Fruit fly (Drosophila melanogaster) whole organism, embryonic: ENCODE data around the gene Zpr1.
A peak's percentile ranks its signal among the peaks of the same experiment; 100 is the strongest.

Source experiments
- Asciz ChIP-seq: fragments of 200-800 bp; sonication (Bioruptor generic); optimal IDR thresholded peaks from 2 replicates; lab custom pipeline; 2017; ENCODE audit warnings: missing biosample characterization, mild to moderate bottlenecking, missing genetic modification characterization, missing genetic modification reagents
- Bdp1 ChIP-seq: fragments of 200-800 bp; sonication (Bioruptor generic); optimal IDR thresholded peaks from 3 replicates; lab custom pipeline; 2016; ENCODE audit warnings: missing biosample characterization, missing genetic modification characterization
- Bgb ChIP-seq: fragments of 200-800 bp; sonication (Bioruptor generic); IDR thresholded peaks from 2 replicates; pipeline ENCODE4 v1.3.6; 2022; ENCODE audit warnings: missing biosample characterization, missing genetic modification characterization; ENCODE audit not compliant: partially characterized antibody
- CG14965 ChIP-seq: fragments of 200-800 bp; sonication (Bioruptor generic); optimal IDR thresholded peaks from 2 replicates; lab custom pipeline; 2016; ENCODE audit warnings: missing biosample characterization, missing genetic modification characterization, borderline replicate concordance
- CG15011 ChIP-seq: fragments of 200-800 bp; sonication (Bioruptor generic); optimal IDR thresholded peaks from 3 replicates; lab custom pipeline; 2018; ENCODE audit warnings: missing biosample characterization, mild to moderate bottlenecking, missing genetic modification characterization
- CG1529 ChIP-seq: fragments of 200-800 bp; sonication (Bioruptor generic); optimal IDR thresholded peaks from 3 replicates; lab custom pipeline; 2018; ENCODE audit warnings: missing biosample characterization, missing genetic modification characterization
- CG16779 ChIP-seq: fragments of 200-800 bp; sonication (Bioruptor generic); IDR thresholded peaks from 2 replicates; pipeline ENCODE4 v1.3.6; 2022; ENCODE audit warnings: missing biosample characterization, missing genetic modification characterization
- CG16863 ChIP-seq: fragments of 200-800 bp; sonication (Bioruptor generic); optimal IDR thresholded peaks from 3 replicates; lab custom pipeline; 2016; ENCODE audit warnings: missing biosample characterization, missing genetic modification characterization
- CG17802 ChIP-seq: fragments of 200-800 bp; sonication (Bioruptor generic); optimal IDR thresholded peaks from 2 replicates; lab custom pipeline; 2018; ENCODE audit warnings: missing biosample characterization, mild to moderate bottlenecking, missing genetic modification characterization, moderate library complexity
- CG30020 ChIP-seq: fragments of 200-800 bp; optimal IDR thresholded peaks from 2 replicates; lab custom pipeline; 2019; ENCODE audit warnings: missing biosample characterization, mild to moderate bottlenecking, missing genetic modification characterization, moderate library complexity
- CG33557 ChIP-seq: fragments of 200-800 bp; sonication (Bioruptor generic); optimal IDR thresholded peaks from 2 replicates; lab custom pipeline; 2019; ENCODE audit warnings: missing biosample characterization, mild to moderate bottlenecking, missing genetic modification characterization, moderate library complexity
- CG4404 ChIP-seq: fragments of 200-800 bp; sonication (Bioruptor generic); IDR thresholded peaks from 2 replicates; pipeline ENCODE4 v1.3.6; 2022; ENCODE audit warnings: missing biosample characterization, missing genetic modification characterization
- CG4424 ChIP-seq: fragments of 200-800 bp; sonication (Bioruptor generic); optimal IDR thresholded peaks from 3 replicates; lab custom pipeline; 2016; ENCODE audit warnings: missing biosample characterization, missing genetic modification characterization
- CG6654 ChIP-seq: fragments of 200-800 bp; sonication (Bioruptor generic); optimal IDR thresholded peaks from 2 replicates; lab custom pipeline; 2017; ENCODE audit warnings: missing biosample characterization, mild to moderate bottlenecking, missing genetic modification characterization
- CG8388 ChIP-seq: fragments of 200-800 bp; sonication (Bioruptor generic); optimal IDR thresholded peaks from 2 replicates; lab custom pipeline; 2019; ENCODE audit warnings: missing biosample characterization, mild to moderate bottlenecking, missing genetic modification characterization, moderate library complexity
- CG8944 ChIP-seq: fragments of 200-800 bp; sonication (Bioruptor generic); optimal IDR thresholded peaks from 3 replicates; lab custom pipeline; 2016; ENCODE audit warnings: missing biosample characterization, missing genetic modification characterization
- CG9609 ChIP-seq: fragments of 200-800 bp; sonication (Bioruptor generic); optimal IDR thresholded peaks from 3 replicates; lab custom pipeline; 2016; ENCODE audit warnings: missing biosample characterization, missing genetic modification characterization
- Dip2 ChIP-seq: fragments of 200-800 bp; sonication (Bioruptor generic); IDR thresholded peaks from 2 replicates; pipeline ENCODE4 v1.3.6; 2022; ENCODE audit warnings: missing biosample characterization, missing genetic modification characterization
- H2.0 ChIP-seq: fragments of 200-800 bp; sonication (Bioruptor generic); IDR thresholded peaks from 2 replicates; pipeline ENCODE4 v1.3.6; 2022; ENCODE audit warnings: missing biosample characterization, missing genetic modification characterization
- Hr3 ChIP-seq: fragments of 200-800 bp; sonication (Bioruptor generic); optimal IDR thresholded peaks from 3 replicates; lab custom pipeline; 2016; ENCODE audit warnings: missing biosample characterization, missing genetic modification characterization
- Mad ChIP-seq: fragments of 200-800 bp; sonication (Bioruptor generic); optimal IDR thresholded peaks from 2 replicates; lab custom pipeline; 2016; ENCODE audit warnings: missing biosample characterization, missing genetic modification characterization
- Mes4 ChIP-seq: fragments of 200-800 bp; sonication (Bioruptor generic); optimal IDR thresholded peaks from 2 replicates; lab custom pipeline; 2016; ENCODE audit warnings: missing biosample characterization, missing genetic modification characterization
- NC2β ChIP-seq: fragments of 200-800 bp; sonication (Bioruptor generic); optimal IDR thresholded peaks from 2 replicates; lab custom pipeline; 2016; ENCODE audit warnings: missing biosample characterization, missing genetic modification characterization
- NFAT ChIP-seq: fragments of 200-800 bp; sonication (Bioruptor generic); IDR thresholded peaks from 2 replicates; pipeline ENCODE4 v1.3.6; 2022; ENCODE audit warnings: missing biosample characterization, missing genetic modification characterization
- Nf-YA ChIP-seq: fragments of 200-800 bp; sonication (Bioruptor generic); IDR thresholded peaks from 2 replicates; pipeline ENCODE4 v1.3.6; 2022; ENCODE audit warnings: missing biosample characterization, missing genetic modification characterization
- Poxn ChIP-seq: fragments of 200-800 bp; sonication (Bioruptor generic); IDR thresholded peaks from 2 replicates; pipeline ENCODE4 v1.3.6; 2022; ENCODE audit warnings: missing biosample characterization, missing genetic modification characterization
- Sin3A ChIP-seq: fragments of >200 bp; optimal IDR thresholded peaks from 2 replicates; lab custom pipeline; 2018
- Ssrp ChIP-seq: fragments of 200-800 bp; sonication (Bioruptor generic); optimal IDR thresholded peaks from 2 replicates; lab custom pipeline; 2018; ENCODE audit warnings: missing biosample characterization, mild to moderate bottlenecking, missing genetic modification characterization, moderate library complexity
- abd-A ChIP-seq: fragments of 200-800 bp; sonication (Bioruptor generic); optimal IDR thresholded peaks from 3 replicates; lab custom pipeline; 2019; ENCODE audit warnings: missing biosample characterization, mild to moderate bottlenecking, missing genetic modification characterization, moderate library complexity
- aop ChIP-seq: fragments of 200-800 bp; sonication (Bioruptor generic); IDR thresholded peaks from 2 replicates; pipeline ENCODE4 v1.3.6; 2022; ENCODE audit warnings: missing biosample characterization, missing genetic modification characterization
- dan ChIP-seq: fragments of 200-800 bp; sonication (Bioruptor generic); IDR thresholded peaks from 2 replicates; pipeline ENCODE4 v1.3.6; 2022; ENCODE audit warnings: missing biosample characterization, missing genetic modification characterization
- danr ChIP-seq: fragments of 200-800 bp; sonication (Bioruptor generic); IDR thresholded peaks from 2 replicates; pipeline ENCODE4 v1.3.6; 2022; ENCODE audit warnings: missing biosample characterization, missing genetic modification characterization
- fd102C ChIP-seq: fragments of 200-800 bp; sonication (Bioruptor generic); optimal IDR thresholded peaks from 2 replicates; lab custom pipeline; 2018; ENCODE audit warnings: missing biosample characterization, mild to moderate bottlenecking, missing genetic modification characterization, moderate library complexity
- fd64A ChIP-seq: fragments of 200-800 bp; sonication (Bioruptor generic); optimal IDR thresholded peaks from 3 replicates; lab custom pipeline; 2018; ENCODE audit warnings: missing biosample characterization, mild to moderate bottlenecking, missing genetic modification characterization
- gce ChIP-seq: fragments of 200-800 bp; sonication (Bioruptor generic); IDR thresholded peaks from 3 replicates; pipeline ENCODE4 v1.3.6; 2022; ENCODE audit warnings: missing biosample characterization, missing genetic modification characterization
- gem ChIP-seq: fragments of 200-800 bp; sonication (Bioruptor generic); optimal IDR thresholded peaks from 2 replicates; lab custom pipeline; 2019; ENCODE audit warnings: missing biosample characterization, mild to moderate bottlenecking, missing genetic modification characterization, moderate library complexity
- ind ChIP-seq: fragments of 200-800 bp; sonication (Bioruptor generic); optimal IDR thresholded peaks from 3 replicates; lab custom pipeline; 2016; ENCODE audit warnings: missing biosample characterization, missing genetic modification characterization
- klu ChIP-seq: fragments of 200-800 bp; sonication (Bioruptor generic); IDR thresholded peaks from 2 replicates; pipeline ENCODE4 v1.3.6; 2022; ENCODE audit warnings: missing biosample characterization, missing genetic modification characterization
- onecut ChIP-seq: fragments of 200-800 bp; sonication (Bioruptor generic); IDR thresholded peaks from 2 replicates; pipeline ENCODE4 v1.3.6; 2022; ENCODE audit warnings: missing biosample characterization, missing genetic modification characterization
- org-1 ChIP-seq: fragments of 200-800 bp; sonication (Bioruptor generic); optimal IDR thresholded peaks from 2 replicates; lab custom pipeline; 2017; ENCODE audit warnings: missing biosample characterization, missing genetic modification characterization
- phol ChIP-seq: fragments of 200-800 bp; sonication (Bioruptor generic); optimal IDR thresholded peaks from 3 replicates; lab custom pipeline; 2018; ENCODE audit warnings: missing biosample characterization, mild to moderate bottlenecking, missing genetic modification characterization, moderate library complexity
- pum ChIP-seq: fragments of 200-800 bp; sonication (Bioruptor generic); optimal IDR thresholded peaks from 2 replicates; lab custom pipeline; 2016; ENCODE audit warnings: missing biosample characterization, missing genetic modification characterization
- ranshi ChIP-seq: fragments of 200-800 bp; sonication (Bioruptor generic); IDR thresholded peaks from 2 replicates; pipeline ENCODE4 v1.3.6; 2022; ENCODE audit warnings: missing biosample characterization, missing genetic modification characterization
- sc ChIP-seq, 3 experiments: fragments of >200 bp in 2 of 3; fragments of 200-800 bp in 1 of 3; sonication (Bioruptor generic) in 1 of 3; optimal IDR thresholded peaks; 2 replicates in 2 of 3; 3 replicates in 1 of 3; lab custom pipeline; 2017; ENCODE audit warnings: mild to moderate bottlenecking in 1 of 3, missing biosample characterization in 1 of 3, missing genetic modification characterization in 1 of 3, missing genetic modification reagents in 1 of 3
- sd ChIP-seq: fragments of 200-800 bp; sonication (Bioruptor generic); optimal IDR thresholded peaks from 3 replicates; lab custom pipeline; 2018; ENCODE audit warnings: missing biosample characterization, mild to moderate bottlenecking, missing genetic modification characterization, moderate library complexity
- stc ChIP-seq: fragments of 200-800 bp; sonication (Bioruptor generic); IDR thresholded peaks from 2 replicates; pipeline ENCODE4 v1.3.6; 2022; ENCODE audit warnings: missing biosample characterization, missing genetic modification characterization
- toy ChIP-seq: fragments of 200-800 bp; sonication (Bioruptor generic); IDR thresholded peaks from 2 replicates; pipeline ENCODE4 v1.3.6; 2022; ENCODE audit warnings: missing biosample characterization, missing genetic modification characterization
- trem ChIP-seq: fragments of 200-800 bp; optimal IDR thresholded peaks from 3 replicates; lab custom pipeline; 2019; ENCODE audit warnings: missing biosample characterization, mild to moderate bottlenecking, missing genetic modification characterization, moderate library complexity
- tup ChIP-seq: fragments of 200-800 bp; sonication (Bioruptor generic); optimal IDR thresholded peaks from 2 replicates; lab custom pipeline; 2016; ENCODE audit warnings: missing biosample characterization, mild to moderate bottlenecking, missing genetic modification characterization, moderate library complexity
- zfh1 ChIP-seq: fragments of 200-800 bp; sonication (Bioruptor generic); IDR thresholded peaks from 3 replicates; pipeline ENCODE4 v1.3.6; 2022; ENCODE audit warnings: missing biosample characterization, missing genetic modification characterization

The Zpr1 gene

DNA sequence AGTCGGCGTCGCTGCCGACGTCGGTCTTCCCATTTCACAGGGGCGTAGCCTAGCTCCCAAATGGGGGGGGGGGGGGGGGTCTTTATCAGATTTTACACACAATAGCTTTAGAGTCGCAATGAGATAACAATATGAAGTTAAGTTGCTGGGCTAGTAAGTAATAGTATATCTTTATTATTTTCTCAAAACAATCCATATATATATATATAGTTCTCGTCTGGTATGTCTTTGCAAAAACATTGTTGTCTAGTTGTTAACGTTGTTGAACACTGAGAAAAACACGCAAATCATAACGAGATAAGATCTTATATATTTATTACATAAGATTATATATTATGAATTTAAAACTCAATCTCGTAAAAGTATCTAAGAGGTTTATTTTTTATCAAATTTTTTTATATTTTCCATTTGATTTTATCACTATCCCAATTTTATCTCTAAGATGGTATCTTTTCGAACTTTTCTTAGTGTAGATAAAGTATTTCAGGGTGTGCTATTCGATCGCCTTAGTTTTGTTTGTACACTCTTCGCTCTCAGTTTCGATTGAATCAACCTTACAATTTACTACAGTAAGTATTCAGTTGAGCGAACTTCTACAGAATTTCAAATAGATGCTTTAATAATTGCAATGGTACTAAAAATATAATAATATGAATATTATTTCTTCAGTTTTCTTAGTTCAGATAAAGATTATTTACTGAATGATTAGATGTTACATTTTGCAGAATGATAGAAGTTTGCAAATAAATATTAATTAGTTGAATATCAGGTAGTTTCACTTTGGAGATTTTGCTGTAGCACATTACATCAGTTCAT lies 40.2 kb upstream of the Zpr1 start (continued):
- peak; percentile 72 for TF ChIP-seq danr
- peak; percentile 52 for TF ChIP-seq phol (tag; lab: Kevin White, UChicago)
- TF ChIP-seq Nf-YA: peak; percentile 47; the same call in 1 of the 2 replicates
- peak; percentile 96 for TF ChIP-seq NFAT (GFP tag; lab: Robert Waterston, UW)
- TF ChIP-seq CG8944 (GFP tag; lab: Kevin White, UChicago): no peak
- peak; percentile 66; the same call in 2 of the 3 replicates for TF ChIP-seq zfh1 (GFP tag; lab: Robert Waterston, UW)
- TF ChIP-seq Asciz (GFP tag; lab: Kevin White, UChicago): no peak
- TF ChIP-seq H2.0 (GFP tag; lab: Robert Waterston, UW): peak; percentile 75; the same call in 1 of the 2 replicates
- peak; percentile 60; the same call in 1 of the 2 replicates for TF ChIP-seq klu (GFP tag; lab: Robert Waterston, UW)
- no peak for TF ChIP-seq CG1529 (GFP tag; lab: Kevin White, UChicago)
- TF ChIP-seq ranshi (GFP tag; lab: Robert Waterston, UW): peak; percentile 65
- peak; percentile 29 for TF ChIP-seq org-1 (GFP tag; lab: Kevin White, UChicago)
- TF ChIP-seq dan: no peak
- TF ChIP-seq CG16779: peak; percentile 92
- peak; percentile 34; the same call in 1 of the 3 replicates for TF ChIP-seq gce (GFP tag; lab: Robert Waterston, UW)
- TF ChIP-seq CG14965 (GFP tag; lab: Kevin White, UChicago): no peak
- TF ChIP-seq Hr3 (GFP tag; lab: Kevin White, UChicago): peak; percentile 52
- TF ChIP-seq tup: no peak
- TF ChIP-seq Ssrp (tag; lab: Kevin White, UChicago): no peak
- peak; percentile 66; the same call in 1 of the 2 replicates for TF ChIP-seq CG4404
- no peak for TF ChIP-seq fd102C (GFP tag; lab: Kevin White, UChicago)
- TF ChIP-seq aop (GFP tag; lab: Robert Waterston, UW): no peak
- peak; percentile 80 for TF ChIP-seq gem (tag; lab: Kevin White, UChicago)
- no peak for TF ChIP-seq abd-A
- no peak for TF ChIP-seq Dip2 (GFP tag; lab: Robert Waterston, UW)
- TF ChIP-seq trem (tag; lab: Kevin White, UChicago): peak; percentile 24
- TF ChIP-seq NC2β (GFP tag; lab: Kevin White, UChicago): no peak
- peak; percentile 65; the same call in 1 of the 2 replicates for TF ChIP-seq Poxn (GFP tag; lab: Robert Waterston, UW)
- TF ChIP-seq sc (optimal IDR thresholded peaks at IDR 0.05; lab: Kevin White, UChicago): no peak
- no peak for TF ChIP-seq sc (GFP tag; optimal IDR thresholded peaks at IDR 0.05; lab: Kevin White, UChicago)
- TF ChIP-seq toy: peak; percentile 66
- TF ChIP-seq CG17802 (tag; lab: Kevin White, UChicago): no peak
- no peak for TF ChIP-seq Sin3A (lab: Kevin White, UChicago)
- TF ChIP-seq CG4424 (GFP tag; lab: Kevin White, UChicago): peak; percentile 43
- TF ChIP-seq Bdp1 (GFP tag; lab: Kevin White, UChicago): peak; percentile 31
- TF ChIP-seq pum (GFP tag; lab: Kevin White, UChicago): no peak
- peak; percentile 37 for TF ChIP-seq CG9609 (GFP tag; lab: Kevin White, UChicago)
- no peak for TF ChIP-seq CG16863 (GFP tag; lab: Kevin White, UChicago)
- TF ChIP-seq Bgb (GFP tag; lab: Robert Waterston, UW): no peak
- TF ChIP-seq CG33557 (GFP tag; lab: Kevin White, UChicago): no peak
- TF ChIP-seq ind (GFP tag; lab: Kevin White, UChicago): peak; percentile 51
- TF ChIP-seq CG15011 (GFP tag; lab: Kevin White, UChicago): peak; percentile 27
- TF ChIP-seq Mes4 (GFP tag; lab: Kevin White, UChicago): no peak
- TF ChIP-seq onecut: peak; percentile 47; the same call in 1 of the 2 replicates
- TF ChIP-seq Mad (GFP tag; lab: Kevin White, UChicago): no peak
- peak; percentile 65 for TF ChIP-seq sd (tag; lab: Kevin White, UChicago)
- peak; percentile 37 for TF ChIP-seq CG6654 (GFP tag; lab: Kevin White, UChicago)
- no peak for TF ChIP-seq fd64A
- no peak for TF ChIP-seq CG30020
- peak; percentile 21 for TF ChIP-seq CG8388
- TF ChIP-seq stc: peak; percentile 69
